Fruit fly (Drosophila melanogaster): Measurements from ENCODE around the gene CG14286.

DNA sequence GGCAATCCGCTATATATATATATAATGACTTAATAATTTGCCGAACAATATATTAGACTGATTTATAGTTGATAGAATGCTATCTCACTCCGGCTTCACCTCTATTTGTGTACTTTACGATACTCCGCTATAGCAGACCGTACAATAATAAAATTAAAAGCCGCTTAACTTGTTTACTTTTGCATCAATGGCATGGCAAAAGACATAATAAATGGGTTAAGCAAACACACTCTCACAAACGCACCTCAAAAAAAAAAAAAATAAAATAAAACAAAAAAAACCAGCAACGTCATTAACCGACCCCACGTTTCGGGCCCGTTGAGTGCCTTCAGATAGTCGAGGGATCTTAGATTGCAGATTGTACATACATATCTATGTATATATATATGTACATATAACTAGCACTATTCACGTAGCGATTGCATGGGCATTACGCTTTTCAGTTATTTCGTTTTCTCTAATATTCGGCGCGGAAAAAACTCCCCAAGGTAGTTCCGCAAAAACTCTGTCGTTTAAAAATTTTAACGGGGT lies 44.0 kb downstream of the CG14286 start:
- TF ChIP-seq CG14711 (tag; optimal IDR thresholded peaks at IDR 0.05) (no peak), cnc (optimal IDR thresholded peaks at IDR 0.05) (no peak), CG33017 (tag; optimal IDR thresholded peaks at IDR 0.05) (no peak), CG11617 (GFP tag; optimal IDR thresholded peaks at IDR 0.05) (peak; percentile 17), kay (GFP tag; ENCODE audit: borderline replicate concordance) (peak; percentile 88), Clk (GFP tag; optimal IDR thresholded peaks at IDR 0.05) (no peak), ovo (GFP tag; optimal IDR thresholded peaks at IDR 0.05) (peak; percentile 62)
